Worm (Caenorhabditis elegans): ENCODE data around the gene ddi-1.

DNA sequence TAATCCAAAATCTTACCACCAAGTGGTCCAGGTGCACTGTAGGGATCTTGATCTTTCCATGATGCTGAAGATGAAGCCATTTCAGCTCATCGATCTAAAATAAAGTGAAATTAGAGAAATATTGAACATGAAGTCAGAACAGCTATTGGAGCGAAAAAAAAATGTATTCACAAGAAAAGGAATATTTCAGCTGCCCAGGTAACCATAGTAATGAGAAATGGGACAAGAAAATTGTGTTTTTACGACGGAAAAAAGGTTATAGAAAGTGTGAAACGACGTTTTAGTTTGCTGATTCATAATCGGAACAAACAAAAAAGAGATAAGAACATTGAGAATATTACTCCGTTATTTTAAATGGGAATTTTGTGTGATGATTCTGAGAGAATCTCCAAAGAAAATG lies 49.5 kb upstream of the ddi-1 start, which contains the start of gene Y73B6BL.27:
- TF ChIP-seq lin-35 (GFP tag; optimal IDR thresholded peaks at IDR 0.05): no peak
- TF ChIP-seq dpl-1 (GFP tag; optimal IDR thresholded peaks at IDR 0.05): no peak
- no peak for TF ChIP-seq nhr-80 (tag; optimal IDR thresholded peaks at IDR 0.05)
